Worm (Caenorhabditis elegans): ENCODE measurements around the gene F28C6.10.

Gene F28C6.10

DNA sequence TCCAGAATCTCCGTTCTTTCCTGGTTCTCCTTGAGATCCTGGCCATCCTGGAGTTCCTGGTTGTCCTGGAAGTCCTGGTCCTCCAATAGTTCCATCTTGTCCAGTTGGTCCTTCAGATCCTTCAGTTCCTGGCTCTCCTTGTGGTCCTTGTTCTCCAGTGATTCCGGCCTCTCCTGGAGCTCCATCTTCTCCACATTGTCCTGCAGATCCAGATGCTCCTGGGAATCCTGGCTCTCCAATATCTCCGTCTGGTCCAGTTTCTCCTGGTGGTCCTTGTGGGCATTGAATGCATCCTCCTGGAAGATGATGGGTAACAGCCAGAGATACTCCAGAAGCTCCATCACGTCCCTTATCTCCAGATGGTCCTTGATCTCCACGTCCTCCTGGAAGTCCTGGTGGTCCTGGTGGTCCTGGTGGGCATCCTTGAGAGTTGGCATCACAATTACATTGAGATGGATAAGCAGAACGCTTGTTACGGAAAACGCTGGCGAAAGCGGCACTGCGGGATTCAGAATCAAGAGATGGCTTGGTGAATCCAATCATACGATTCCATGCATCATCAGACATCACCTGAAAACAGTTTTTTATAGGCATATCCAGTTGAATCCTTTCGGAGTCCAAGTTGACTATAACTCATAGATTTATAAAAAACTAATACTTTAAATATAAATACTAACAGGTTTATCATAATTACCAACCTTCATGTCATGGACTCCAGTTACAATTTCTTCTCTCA lies 39.4 kb upstream of the F28C6.10 start:
- TF ChIP-seq Y105C5A.15 (GFP tag; IDR thresholded peaks at IDR 0.05) (no peak), attf-4 (tag; optimal IDR thresholded peaks at IDR 0.05) (no peak), cey-2 (tag; optimal IDR thresholded peaks at IDR 0.05; ENCODE audit: borderline replicate concordance, insufficient read depth) (no peak), madf-9 (GFP tag; conservative IDR thresholded peaks at IDR 0.05) (no peak), F49E8.2 (tag; optimal IDR thresholded peaks at IDR 0.05; ENCODE audit: borderline replicate concordance) (no peak), nhr-28 (tag; optimal IDR thresholded peaks at IDR 0.05) (no peak), F10B5.3 (tag; optimal IDR thresholded peaks at IDR 0.05) (no peak), dpl-1 (GFP tag; optimal IDR thresholded peaks at IDR 0.05) (no peak), egl-43 (GFP tag; IDR thresholded peaks at IDR 0.05) (0 out of 2 replicates have a peak, but pooled peaks have one; percentile 69), mdt-29 (GFP tag; IDR thresholded peaks at IDR 0.05) (no peak), saeg-2 (GFP tag; IDR thresholded peaks at IDR 0.05) (0 out of 2 replicates have a peak, but pooled peaks have one; percentile 19), gei-8 (GFP tag; optimal IDR thresholded peaks at IDR 0.05) (no peak), Y5F2A.4 (GFP tag; optimal IDR thresholded peaks at IDR 0.05) (no peak), dve-1 (tag; optimal IDR thresholded peaks at IDR 0.05; ENCODE audit: insufficient read depth) (no peak), lin-1 (GFP tag; IDR thresholded peaks at IDR 0.05) (no peak), unc-62 (GFP tag; optimal IDR thresholded peaks at IDR 0.05 in 1 of 2) (peak in 1 of 2 experiments; percentile 69), unc-62 (tag; optimal IDR thresholded peaks at IDR 0.05) (no peak), D1046.2 (GFP tag; IDR thresholded peaks at IDR 0.05) (no peak), hmg-1.1 (GFP tag; IDR thresholded peaks at IDR 0.05) (no peak), ceh-44 (GFP tag; IDR thresholded peaks at IDR 0.05) (no peak), dmd-6 (GFP tag; IDR thresholded peaks at IDR 0.05) (no peak), nhr-111 (GFP tag; optimal IDR thresholded peaks at IDR 0.05) (no peak), set-16 (GFP tag; IDR thresholded peaks at IDR 0.05) (peak; percentile 63), hlh-30 (tag; optimal IDR thresholded peaks at IDR 0.05; ENCODE audit: insufficient read depth) (no peak), T26A8.4 (GFP tag; IDR thresholded peaks at IDR 0.05) (peak; percentile 53; the same call in 1 of the 2 replicates), lsy-2 (tag; optimal IDR thresholded peaks at IDR 0.05) (no peak)

DNA sequence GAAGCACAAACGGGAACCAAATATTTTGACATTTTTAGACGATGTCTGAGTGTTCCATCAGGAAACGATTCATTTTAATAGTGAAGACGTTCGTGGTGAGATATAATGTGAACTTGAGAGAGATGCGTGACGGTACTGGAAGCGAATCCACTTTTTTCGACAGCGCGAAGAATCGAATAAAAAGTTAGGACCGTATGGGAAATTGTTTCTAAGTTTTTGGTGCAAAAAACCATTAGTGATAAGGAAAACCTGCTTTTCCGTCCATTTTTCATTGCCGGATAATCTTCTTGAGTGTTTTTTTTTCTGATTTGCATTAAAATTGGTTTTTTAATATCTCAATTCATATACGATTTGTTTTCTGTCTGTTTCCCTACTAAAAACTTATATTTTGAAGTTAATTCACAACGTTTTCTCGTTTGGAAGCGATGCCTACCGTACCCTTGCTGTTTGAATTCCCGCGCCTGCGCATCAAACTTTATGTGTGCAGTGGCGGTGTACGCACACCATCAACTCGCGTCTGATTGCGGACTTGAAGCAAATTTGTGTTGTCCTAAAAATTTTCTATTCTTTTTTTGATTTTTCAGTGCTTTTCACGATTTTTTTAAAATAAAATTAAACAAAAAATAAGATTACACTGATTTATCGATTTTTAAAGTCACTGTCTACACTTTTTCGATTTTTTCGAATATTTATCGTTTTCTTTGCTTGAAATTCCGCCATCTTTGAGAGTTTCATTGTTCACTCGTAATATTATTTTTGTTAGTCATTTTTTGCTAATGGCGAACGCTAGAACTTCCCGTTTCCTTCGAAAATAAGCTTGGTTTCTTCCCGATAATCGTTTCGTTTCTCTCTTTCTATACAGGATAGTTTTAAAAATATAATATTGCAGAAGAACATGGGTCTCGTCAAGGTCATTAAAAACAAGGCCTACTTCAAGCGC lies 38.5 kb upstream of the F28C6.10 start, which contains the start of the genes col-38 and rpl-5:
Gene col-38 (minus strand): TSS at position 51 of the 940 bp plus-strand sequence.
Gene rpl-5 (plus strand): TSS at position 890 of the 940 bp plus-strand sequence.
- TF ChIP-seq ceh-62 (tag; optimal IDR thresholded peaks at IDR 0.05), result no peak
- TF ChIP-seq mxl-3 (GFP tag; optimal IDR thresholded peaks at IDR 0.05), result peak; percentile 67
- no peak for TF ChIP-seq aly-2 (tag; optimal IDR thresholded peaks at IDR 0.05)
- peak; percentile 49; the same call in 1 of the 2 replicates for TF ChIP-seq ceh-44 (GFP tag; IDR thresholded peaks at IDR 0.05)
- peak; percentile 17 for TF ChIP-seq unc-130 (GFP tag; optimal IDR thresholded peaks at IDR 0.05)
- no peak for TF ChIP-seq vab-7 (GFP tag; IDR thresholded peaks at IDR 0.05)
- no peak for TF ChIP-seq zag-1 (tag; optimal IDR thresholded peaks at IDR 0.05)
- TF ChIP-seq ceh-28 (tag; optimal IDR thresholded peaks at IDR 0.05), result no peak
- TF ChIP-seq spr-1 (tag; optimal IDR thresholded peaks at IDR 0.05), result peak; percentile 47
- TF ChIP-seq nhr-48 (tag; optimal IDR thresholded peaks at IDR 0.05), result peak; percentile 55
- peak; percentile 96 for TF ChIP-seq dpl-1 (GFP tag; optimal IDR thresholded peaks at IDR 0.05)
- TF ChIP-seq ctbp-1 (GFP tag; IDR thresholded peaks at IDR 0.05), result no peak
- TF ChIP-seq ztf-7 (tag; optimal IDR thresholded peaks at IDR 0.05), result no peak
- peak; percentile 90 for TF ChIP-seq fkh-10 (GFP tag; optimal IDR thresholded peaks at IDR 0.05)
- TF ChIP-seq T26A8.4 (GFP tag; IDR thresholded peaks at IDR 0.05), result peak; percentile 69
- peak; percentile 26 to 93 for TF ChIP-seq ZK546.5 (tag; optimal IDR thresholded peaks at IDR 0.05)
- TF ChIP-seq hif-1 (tag; optimal IDR thresholded peaks at IDR 0.05), result peak in 1 of 2 experiments; percentile 78
- TF ChIP-seq rbr-2 (tag; optimal IDR thresholded peaks at IDR 0.05), result peak; percentile 87
- 0 out of 2 replicates have a peak, but pooled peaks have one; percentile 15 for TF ChIP-seq snpc-1.2 (GFP tag; IDR thresholded peaks at IDR 0.05)
- no peak for TF ChIP-seq egl-43 (GFP tag; IDR thresholded peaks at IDR 0.05)
- TF ChIP-seq hmg-1.1 (GFP tag; IDR thresholded peaks at IDR 0.05), result peak; percentile 79
- peak; percentile 60; the same call in 1 of the 2 replicates for TF ChIP-seq arid-1 (GFP tag; conservative IDR thresholded peaks at IDR 0.05)
- no peak for TF ChIP-seq tra-1 (GFP tag; IDR thresholded peaks at IDR 0.05)
- TF ChIP-seq nhr-11 (tag; optimal IDR thresholded peaks at IDR 0.05), result peak; percentile 87
- peak in 1 of 2 experiments; percentile 19 for TF ChIP-seq mdl-1 (tag; optimal IDR thresholded peaks at IDR 0.05)
- TF ChIP-seq dve-1 (tag; optimal IDR thresholded peaks at IDR 0.05; ENCODE audit: insufficient read depth), result peak; percentile 90
